Worm (Caenorhabditis elegans) whole organism, late embryonic: ENCODE results near the gene K09H11.6.
A peak's percentile ranks its signal among the peaks of the same experiment; 100 is the strongest.

Experiments
- F13H6.1 ChIP-seq: sonication (generic microtip); optimal IDR thresholded peaks from 2 replicates; lab custom pipeline; 2016; ENCODE audit warnings: missing genetic modification characterization, missing compliant biosample characterization
- ceh-19 ChIP-seq: fragments of 200-800 bp; sonication (Bioruptor generic); optimal IDR thresholded peaks from 2 replicates; lab custom pipeline; 2018; ENCODE audit warnings: mild to moderate bottlenecking, missing genetic modification characterization, missing compliant biosample characterization
- ceh-22 ChIP-seq: sonication (generic microtip); optimal IDR thresholded peaks from 2 replicates; lab custom pipeline; 2017; ENCODE audit warnings: missing biosample characterization, missing genetic modification characterization
- ceh-24 ChIP-seq: sonication (generic microtip); optimal IDR thresholded peaks from 2 replicates; lab custom pipeline; 2016; ENCODE audit warnings: mild to moderate bottlenecking, missing genetic modification characterization, missing compliant biosample characterization
- ceh-31 ChIP-seq: sonication (generic microtip); optimal IDR thresholded peaks from 2 replicates; lab custom pipeline; 2016; ENCODE audit warnings: missing genetic modification characterization, missing compliant biosample characterization
- ceh-45 ChIP-seq: fragments of 200-800 bp; sonication (Bioruptor generic); IDR thresholded peaks from 2 replicates; pipeline ENCODE4 v1.3.6; 2022; ENCODE audit warnings: missing genetic modification reagents, missing genetic modification characterization, missing compliant biosample characterization
- ceh-9 ChIP-seq: sonication (generic microtip); optimal IDR thresholded peaks from 2 replicates; lab custom pipeline; 2016; ENCODE audit warnings: mild to moderate bottlenecking, missing genetic modification characterization, inconsistent platforms, missing compliant biosample characterization
- elt-2 ChIP-seq: sonication (generic microtip); optimal IDR thresholded peaks from 2 replicates; lab custom pipeline; 2016; ENCODE audit warnings: missing genetic modification reagents, missing genetic modification characterization, missing compliant biosample characterization
- fkh-10 ChIP-seq: fragments of 150-350 bp; optimal IDR thresholded peaks from 2 replicates; lab custom pipeline; 2014; ENCODE audit warnings: missing biosample characterization, missing genetic modification reagents, missing genetic modification characterization
- hlh-15 ChIP-seq: sonication (generic microtip); optimal IDR thresholded peaks from 2 replicates; lab custom pipeline; 2016; ENCODE audit warnings: missing genetic modification characterization, missing compliant biosample characterization
- hlh-30 ChIP-seq: sonication (generic microtip); optimal IDR thresholded peaks from 2 replicates; lab custom pipeline; 2017; ENCODE audit warnings: antibody characterized with exemption, missing genetic modification characterization, missing compliant biosample characterization; ENCODE audit not compliant: insufficient read depth
- madf-2 ChIP-seq: sonication (generic microtip); optimal IDR thresholded peaks from 2 replicates; lab custom pipeline; 2017; ENCODE audit warnings: missing genetic modification characterization, missing compliant biosample characterization
- nhr-232 ChIP-seq: sonication (generic microtip); optimal IDR thresholded peaks from 2 replicates; lab custom pipeline; 2016; ENCODE audit warnings: missing genetic modification characterization, missing compliant biosample characterization
- odd-2 ChIP-seq: sonication (generic microtip); optimal IDR thresholded peaks from 2 replicates; lab custom pipeline; 2017; ENCODE audit warnings: antibody characterized with exemption, mild to moderate bottlenecking, missing genetic modification characterization, missing compliant biosample characterization
- pat-9 ChIP-seq: fragments of 200-800 bp; sonication (Bioruptor generic); optimal IDR thresholded peaks from 2 replicates; lab custom pipeline; 2018; ENCODE audit warnings: mild to moderate bottlenecking, missing genetic modification characterization, moderate library complexity, missing compliant biosample characterization
- pros-1 ChIP-seq: fragments of 150-350 bp; optimal IDR thresholded peaks from 2 replicates; lab custom pipeline; 2014; ENCODE audit warnings: missing biosample characterization, missing genetic modification reagents, missing genetic modification characterization
- tbx-2 ChIP-seq: sonication (generic microtip); optimal IDR thresholded peaks from 2 replicates; lab custom pipeline; 2016; ENCODE audit warnings: missing genetic modification characterization, missing compliant biosample characterization
- unc-42 ChIP-seq: sonication (generic microtip); optimal IDR thresholded peaks from 2 replicates; lab custom pipeline; 2016; ENCODE audit warnings: missing genotype, missing genetic modification characterization, missing compliant biosample characterization

K09H11.6 gene

ce11 chrV:5691665-5692407, 44.1 kb downstream of the K09H11.6 start, which contains the start of gene F25B4.8:
Gene F25B4.8, minus strand, starts transcription at chrV:5691715.
- TF ChIP-seq F13H6.1 (tag; lab: Kevin White, UChicago) (no peak), hlh-30 (tag; lab: Kevin White, UChicago) (no peak), ceh-22 (tag; lab: Kevin White, UChicago) (no peak), ceh-45 (GFP tag; lab: Robert Waterston, UW) (no peak), pat-9 (tag; lab: Kevin White, UChicago) (no peak), ceh-31 (tag; lab: Kevin White, UChicago) (no peak), elt-2 (no peak), hlh-15 (tag; lab: Kevin White, UChicago) (no peak), ceh-24 (tag; lab: Kevin White, UChicago) (no peak), nhr-232 (tag; lab: Kevin White, UChicago) (no peak), madf-2 (no peak)

DNA sequence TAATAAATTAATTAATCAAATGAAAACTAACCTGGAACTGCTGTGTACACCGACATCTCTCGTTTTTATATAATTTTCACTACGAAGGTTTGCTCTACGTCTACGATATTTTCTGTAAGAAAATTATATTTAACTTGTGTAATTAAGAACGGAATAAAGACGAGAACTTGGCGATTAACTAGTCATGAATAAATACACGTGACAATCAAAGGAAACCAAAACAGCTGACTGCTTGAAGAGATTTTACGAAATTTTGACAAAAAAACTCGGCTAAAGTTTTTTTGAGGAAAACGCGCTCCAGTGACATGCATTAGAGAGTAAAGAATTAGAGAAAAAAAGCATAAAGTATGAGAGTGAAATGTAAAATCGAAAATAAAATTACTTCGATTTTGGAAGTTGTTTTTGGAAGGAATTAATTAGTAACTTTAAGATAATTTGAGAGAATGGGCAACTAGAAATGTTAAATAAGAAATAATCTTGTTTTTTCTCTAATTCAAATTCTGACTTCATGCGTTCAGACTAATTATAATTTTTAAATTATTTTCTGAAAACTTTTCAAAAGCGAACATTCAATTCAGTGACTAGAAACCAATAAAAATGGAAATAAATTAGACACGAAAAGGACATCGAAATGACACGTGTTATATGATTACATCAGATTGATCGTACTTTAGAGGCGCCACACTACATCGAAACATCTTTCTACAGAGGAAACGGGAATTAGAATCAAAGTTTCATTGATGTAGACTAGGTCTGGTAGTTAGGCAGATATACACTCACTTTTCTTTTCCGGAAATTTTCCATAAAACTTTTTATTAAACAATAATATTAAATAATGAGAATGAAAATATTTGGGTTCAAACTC, 48.6 kb downstream of the K09H11.6 start, which contains the start of gene F25B4.7:
TSS of gene F25B4.7 (minus strand) at position 112 of the 865 bp plus-strand sequence.
- TF ChIP-seq ceh-19 (GFP tag; lab: Kevin White, UChicago) (no peak), tbx-2 (tag; lab: Kevin White, UChicago) (no peak), pros-1 (tag; lab: Kevin White, UChicago) (no peak), odd-2 (no peak), fkh-10 (no peak), F13H6.1 (tag; lab: Kevin White, UChicago) (no peak), ceh-9 (tag; lab: Kevin White, UChicago) (no peak), unc-42 (tag; lab: Kevin White, UChicago) (peak; percentile 11)
